Fruit fly (Drosophila melanogaster) whole organism, embryonic: ENCODE measurements around the gene CG2444.

Experiments
- Adf1 ChIP-seq: fragments of 200-800 bp; sonication (Bioruptor generic); IDR thresholded peaks from 2 replicates; pipeline ENCODE4 v1.3.6; 2022; ENCODE audit warnings: missing biosample characterization, missing genetic modification characterization
- Atf3 ChIP-seq: fragments of 200-800 bp; sonication (Bioruptor generic); optimal IDR thresholded peaks from 3 replicates; lab custom pipeline; 2016; ENCODE audit warnings: missing biosample characterization, missing genetic modification characterization
- Blimp-1 ChIP-seq: fragments of 200-800 bp; sonication (Bioruptor generic); optimal IDR thresholded peaks from 3 replicates; lab custom pipeline; 2018; ENCODE audit warnings: missing biosample characterization, missing genetic modification characterization, mild to moderate bottlenecking, moderate library complexity, missing genetic modification reagents
- CG10366 ChIP-seq: fragments of 200-800 bp; sonication (Bioruptor generic); IDR thresholded peaks from 2 replicates; pipeline ENCODE4 v1.3.6; 2022; ENCODE audit warnings: missing biosample characterization, missing genetic modification characterization
- CG10979 ChIP-seq: fragments of 200-800 bp; sonication (Bioruptor generic); optimal IDR thresholded peaks from 2 replicates; lab custom pipeline; 2018; ENCODE audit warnings: missing biosample characterization, mild to moderate bottlenecking, missing genetic modification characterization, moderate library complexity
- CG11085 ChIP-seq: fragments of 200-800 bp; sonication (Bioruptor generic); IDR thresholded peaks from 2 replicates; pipeline ENCODE4 v1.3.6; 2022; ENCODE audit warnings: missing biosample characterization, missing genetic modification characterization
- CG1603 ChIP-seq: fragments of 200-800 bp; sonication (Bioruptor generic); optimal IDR thresholded peaks from 2 replicates; lab custom pipeline; 2019; ENCODE audit warnings: missing biosample characterization, mild to moderate bottlenecking, missing genetic modification characterization, moderate library complexity
- CG17361 ChIP-seq: fragments of 200-800 bp; sonication (Bioruptor generic); IDR thresholded peaks from 3 replicates; pipeline ENCODE4 v1.3.6; 2022; ENCODE audit warnings: missing biosample characterization, missing genetic modification characterization
- CG17568 ChIP-seq: fragments of 200-800 bp; sonication (Bioruptor generic); optimal IDR thresholded peaks from 2 replicates; lab custom pipeline; 2018; ENCODE audit warnings: missing biosample characterization, mild to moderate bottlenecking, missing genetic modification characterization, moderate library complexity
- CG2116 ChIP-seq: fragments of 200-800 bp; sonication (Bioruptor generic); optimal IDR thresholded peaks from 3 replicates; lab custom pipeline; 2018; ENCODE audit warnings: missing biosample characterization, mild to moderate bottlenecking, missing genetic modification characterization
- CG2120 ChIP-seq: fragments of 200-800 bp; sonication (Bioruptor generic); optimal IDR thresholded peaks from 3 replicates; lab custom pipeline; 2016; ENCODE audit warnings: missing biosample characterization, missing genetic modification characterization
- CG30431 ChIP-seq: fragments of 200-800 bp; sonication (Bioruptor generic); optimal IDR thresholded peaks from 2 replicates; lab custom pipeline; 2017; ENCODE audit warnings: missing biosample characterization, missing genetic modification characterization
- CG34376 ChIP-seq: fragments of 200-800 bp; sonication (Bioruptor generic); optimal IDR thresholded peaks from 2 replicates; lab custom pipeline; 2018; ENCODE audit warnings: missing biosample characterization, mild to moderate bottlenecking, missing genetic modification characterization
- CG6791 ChIP-seq: fragments of 200-800 bp; sonication (Bioruptor generic); IDR thresholded peaks from 3 replicates; pipeline ENCODE4 v1.3.6; 2022; ENCODE audit warnings: missing biosample characterization, missing genetic modification characterization; ENCODE audit not compliant: partially characterized antibody
- CG6813 ChIP-seq: fragments of 200-800 bp; sonication (Bioruptor generic); optimal IDR thresholded peaks from 2 replicates; lab custom pipeline; 2017; ENCODE audit warnings: missing biosample characterization, missing genetic modification characterization, mild to moderate bottlenecking, moderate library complexity, missing genetic modification reagents
- CG7271 ChIP-seq: fragments of 200-800 bp; sonication (Bioruptor generic); optimal IDR thresholded peaks from 2 replicates; lab custom pipeline; 2018; ENCODE audit warnings: missing biosample characterization, mild to moderate bottlenecking, missing genetic modification characterization, moderate library complexity
- CG8359 ChIP-seq: fragments of 200-800 bp; sonication (Bioruptor generic); optimal IDR thresholded peaks from 2 replicates; lab custom pipeline; 2017; ENCODE audit warnings: missing biosample characterization, mild to moderate bottlenecking, missing genetic modification characterization, borderline replicate concordance
- CG8388 ChIP-seq: fragments of 200-800 bp; sonication (Bioruptor generic); optimal IDR thresholded peaks from 2 replicates; lab custom pipeline; 2019; ENCODE audit warnings: missing biosample characterization, mild to moderate bottlenecking, missing genetic modification characterization, moderate library complexity
- Deaf1 ChIP-seq: fragments of 200-800 bp; optimal IDR thresholded peaks from 3 replicates; lab custom pipeline; 2019; ENCODE audit warnings: missing biosample characterization, mild to moderate bottlenecking, missing genetic modification characterization, moderate library complexity
- Dip2 ChIP-seq: fragments of 200-800 bp; sonication (Bioruptor generic); IDR thresholded peaks from 2 replicates; pipeline ENCODE4 v1.3.6; 2022; ENCODE audit warnings: missing biosample characterization, missing genetic modification characterization
- Dip3 ChIP-seq: fragments of 200-800 bp; sonication (Bioruptor generic); optimal IDR thresholded peaks from 3 replicates; lab custom pipeline; 2016; ENCODE audit warnings: missing biosample characterization, missing genetic modification characterization
- E2f1 ChIP-seq: fragments of 200-800 bp; sonication (Bioruptor generic); IDR thresholded peaks from 2 replicates; pipeline ENCODE4 v1.3.6; 2022; ENCODE audit warnings: missing biosample characterization, missing genetic modification characterization
- Gsc ChIP-seq: fragments of 200-800 bp; sonication (Bioruptor generic); IDR thresholded peaks from 2 replicates; pipeline ENCODE4 v1.3.6; 2022; ENCODE audit warnings: missing biosample characterization, missing genetic modification characterization
- HLH3B ChIP-seq: fragments of 200-800 bp; sonication (Bioruptor generic); IDR thresholded peaks from 2 replicates; pipeline ENCODE4 v1.3.6; 2022; ENCODE audit warnings: missing biosample characterization, missing genetic modification characterization
- Hand ChIP-seq: fragments of 200-800 bp; sonication (Bioruptor generic); optimal IDR thresholded peaks from 2 replicates; lab custom pipeline; 2017; ENCODE audit warnings: mild to moderate bottlenecking, missing biosample characterization, missing genetic modification reagents, missing genetic modification characterization
- Lhr ChIP-seq: fragments of 200-800 bp; sonication (Bioruptor generic); optimal IDR thresholded peaks from 3 replicates; lab custom pipeline; 2017; ENCODE audit warnings: mild to moderate bottlenecking, missing biosample characterization, missing genetic modification reagents, missing genetic modification characterization
- Neu2 ChIP-seq: fragments of 200-800 bp; sonication (Bioruptor generic); optimal IDR thresholded peaks from 3 replicates; lab custom pipeline; 2016; ENCODE audit warnings: missing biosample characterization, missing genetic modification characterization, borderline replicate concordance
- PHDP ChIP-seq: fragments of 200-800 bp; sonication (Bioruptor generic); optimal IDR thresholded peaks from 3 replicates; lab custom pipeline; 2018; ENCODE audit warnings: missing biosample characterization, mild to moderate bottlenecking, missing genetic modification characterization, moderate library complexity
- Trl ChIP-seq, 3 experiments: fragments of >200 bp in 2 of 3; fragments of 200-800 bp in 1 of 3; sonication (Bioruptor generic) in 1 of 3; optimal IDR thresholded peaks; 2 replicates in 1 of 3; 3 replicates in 2 of 3; lab custom pipeline; 2016 to 2017; ENCODE audit warnings: missing biosample characterization in 1 of 3, missing genetic modification characterization in 1 of 3
- ac ChIP-seq: fragments of 200-800 bp; sonication (Bioruptor generic); optimal IDR thresholded peaks from 3 replicates; lab custom pipeline; 2017; ENCODE audit warnings: missing biosample characterization, mild to moderate bottlenecking, missing genetic modification characterization
- ase ChIP-seq: fragments of 200-800 bp; sonication (Bioruptor generic); IDR thresholded peaks from 3 replicates; pipeline ENCODE4 v1.3.6; 2022; ENCODE audit warnings: missing biosample characterization, missing genetic modification characterization
- cato ChIP-seq: fragments of 200-800 bp; sonication (Bioruptor generic); optimal IDR thresholded peaks from 2 replicates; lab custom pipeline; 2016; ENCODE audit warnings: missing biosample characterization, missing genetic modification characterization, borderline replicate concordance
- disco-r ChIP-seq: fragments of 200-800 bp; sonication (Bioruptor generic); optimal IDR thresholded peaks from 2 replicates; lab custom pipeline; 2016; ENCODE audit warnings: missing biosample characterization, missing genetic modification characterization
- ewg ChIP-seq: fragments of 200-800 bp; sonication (Bioruptor generic); optimal IDR thresholded peaks from 3 replicates; lab custom pipeline; 2017; ENCODE audit warnings: mild to moderate bottlenecking, missing biosample characterization, missing genetic modification reagents, missing genetic modification characterization
- eyg ChIP-seq: fragments of 200-800 bp; sonication (Bioruptor generic); optimal IDR thresholded peaks from 3 replicates; lab custom pipeline; 2016; ENCODE audit warnings: missing biosample characterization, missing genetic modification characterization
- gem ChIP-seq: fragments of 200-800 bp; sonication (Bioruptor generic); optimal IDR thresholded peaks from 2 replicates; lab custom pipeline; 2019; ENCODE audit warnings: missing biosample characterization, mild to moderate bottlenecking, missing genetic modification characterization, moderate library complexity
- gfzf ChIP-seq: fragments of 200-800 bp; sonication (Bioruptor generic); optimal IDR thresholded peaks from 2 replicates; lab custom pipeline; 2016; ENCODE audit warnings: missing biosample characterization, mild to moderate bottlenecking, missing genetic modification characterization, moderate library complexity
- gsb-n ChIP-seq: fragments of 200-800 bp; sonication (Bioruptor generic); optimal IDR thresholded peaks from 3 replicates; lab custom pipeline; 2018; ENCODE audit warnings: missing biosample characterization, mild to moderate bottlenecking, missing genetic modification characterization
- lmd ChIP-seq: fragments of 200-800 bp; sonication (Bioruptor generic); IDR thresholded peaks from 2 replicates; pipeline ENCODE4 v1.3.6; 2022; ENCODE audit warnings: missing biosample characterization, missing genetic modification characterization
- lola ChIP-seq, 3 experiments: fragments of >200 bp in 2 of 3; fragments of 200-800 bp in 1 of 3; sonication (Bioruptor generic) in 1 of 3; optimal IDR thresholded peaks; 2 replicates each; lab custom pipeline; 2017 to 2019; ENCODE audit warnings: missing biosample characterization in 3 of 3, missing genetic modification characterization in 3 of 3, mild to moderate bottlenecking in 1 of 3, moderate library complexity in 1 of 3
- nau ChIP-seq: fragments of 200-800 bp; sonication (Bioruptor generic); optimal IDR thresholded peaks from 3 replicates; lab custom pipeline; 2017; ENCODE audit warnings: missing biosample characterization, mild to moderate bottlenecking, missing genetic modification characterization, missing genetic modification reagents
- nerfin-1 ChIP-seq: fragments of 200-800 bp; sonication (Bioruptor generic); optimal IDR thresholded peaks from 3 replicates; lab custom pipeline; 2019; ENCODE audit warnings: missing biosample characterization, mild to moderate bottlenecking, missing genetic modification characterization, moderate library complexity
- pum ChIP-seq: fragments of 200-800 bp; sonication (Bioruptor generic); optimal IDR thresholded peaks from 2 replicates; lab custom pipeline; 2016; ENCODE audit warnings: missing biosample characterization, missing genetic modification characterization
- ranshi ChIP-seq: fragments of 200-800 bp; sonication (Bioruptor generic); IDR thresholded peaks from 2 replicates; pipeline ENCODE4 v1.3.6; 2022; ENCODE audit warnings: missing biosample characterization, missing genetic modification characterization
- salm ChIP-seq: fragments of 200-800 bp; sonication (Bioruptor generic); optimal IDR thresholded peaks from 2 replicates; lab custom pipeline; 2018; ENCODE audit warnings: missing biosample characterization, mild to moderate bottlenecking, missing genetic modification characterization
- sim ChIP-seq: fragments of 200-800 bp; sonication (Bioruptor generic); IDR thresholded peaks from 2 replicates; pipeline ENCODE4 v1.3.6; 2022; ENCODE audit warnings: missing biosample characterization, missing genetic modification characterization
- tio ChIP-seq: fragments of 200-800 bp; sonication (Bioruptor generic); optimal IDR thresholded peaks from 2 replicates; lab custom pipeline; 2017; ENCODE audit warnings: missing biosample characterization, missing genetic modification characterization, inconsistent platforms
- wek ChIP-seq: fragments of 200-800 bp; sonication (Bioruptor generic); optimal IDR thresholded peaks from 3 replicates; lab custom pipeline; 2018; ENCODE audit warnings: missing biosample characterization, mild to moderate bottlenecking, missing genetic modification characterization, moderate library complexity
- z ChIP-seq: fragments of 200-800 bp; sonication (Bioruptor generic); IDR thresholded peaks from 3 replicates; pipeline ENCODE4 v1.3.6; 2022; ENCODE audit warnings: missing biosample characterization, missing genetic modification characterization

Gene CG2444

DNA sequence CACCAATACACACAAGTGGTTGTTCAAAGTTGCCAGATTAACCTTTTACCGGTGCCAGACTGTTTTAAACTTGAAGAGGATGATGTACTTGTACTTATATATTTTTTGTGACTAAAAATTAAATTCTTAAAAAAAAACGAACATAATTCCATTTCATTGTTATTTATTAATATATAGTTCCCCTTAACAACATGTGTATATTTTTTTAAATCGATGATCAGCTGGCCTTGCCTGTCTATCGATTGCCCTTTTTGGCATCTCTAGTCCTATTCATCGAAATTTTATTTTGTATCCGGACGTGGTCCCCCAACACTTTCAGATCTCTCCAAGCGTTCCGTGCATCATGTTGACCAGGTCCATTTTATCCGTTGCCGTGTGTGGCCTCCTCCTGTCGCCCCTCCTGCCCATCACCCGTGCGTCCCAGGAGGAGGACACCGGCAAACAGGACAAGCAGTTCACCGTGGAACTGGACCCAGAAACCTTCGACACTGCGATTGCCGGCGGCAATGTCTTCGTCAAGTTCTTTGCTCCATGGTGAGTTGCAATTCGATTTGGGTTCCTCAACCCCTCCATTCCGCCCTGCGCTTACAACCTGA is 11.7 kb upstream of the CG2444 start, which contains the start of gene prtp (continued):
- TF ChIP-seq ewg (GFP tag; lab: Kevin White, UChicago) (no peak), eyg (GFP tag; lab: Kevin White, UChicago) (no peak), CG7271 (tag; lab: Kevin White, UChicago) (peak; percentile 33), PHDP (tag; lab: Kevin White, UChicago) (no peak), CG8388 (GFP tag; lab: Kevin White, UChicago) (no peak), CG1603 (tag; lab: Kevin White, UChicago) (peak; percentile 4), gem (tag; lab: Kevin White, UChicago) (peak; percentile 38), CG10979 (no peak), CG30431 (no peak), Trl (optimal IDR thresholded peaks at IDR 0.05; lab: Kevin White, UChicago) (no peak), Trl (GFP tag; optimal IDR thresholded peaks at IDR 0.05; lab: Kevin White, UChicago) (no peak), Dip2 (GFP tag; lab: Robert Waterston, UW) (no peak), Gsc (no peak), CG2120 (no peak), ranshi (GFP tag; lab: Robert Waterston, UW) (no peak), CG8359 (GFP tag; lab: Kevin White, UChicago) (no peak), Neu2 (GFP tag; lab: Kevin White, UChicago) (no peak), lola (GFP tag; optimal IDR thresholded peaks at IDR 0.05; lab: Kevin White, UChicago) (no peak), salm (tag; lab: Kevin White, UChicago) (no peak), ase (GFP tag; lab: Robert Waterston, UW) (no peak), gfzf (GFP tag; lab: Kevin White, UChicago) (no peak), Hand (no peak), Dip3 (GFP tag; lab: Kevin White, UChicago) (no peak), tio (GFP tag; lab: Kevin White, UChicago) (no peak), wek (GFP tag; lab: Kevin White, UChicago) (no peak), CG6791 (GFP tag; lab: Robert Waterston, UW) (0 out of 3 replicates have a peak, but pooled peaks have one; percentile 56), CG34376 (GFP tag; lab: Kevin White, UChicago) (no peak), z (GFP tag; lab: Robert Waterston, UW) (no peak), CG2116 (GFP tag; lab: Kevin White, UChicago) (peak; percentile 92), Adf1 (GFP tag; lab: Robert Waterston, UW) (no peak), disco-r (GFP tag; lab: Kevin White, UChicago) (no peak), HLH3B (0 out of 2 replicates have a peak, but pooled peaks have one; percentile 6), CG6813 (GFP tag; lab: Kevin White, UChicago) (no peak), sim (GFP tag; lab: Robert Waterston, UW) (no peak), CG17361 (no peak), pum (GFP tag; lab: Kevin White, UChicago) (no peak), Deaf1 (tag; lab: Kevin White, UChicago) (no peak), lmd (no peak), Lhr (peak; percentile 42), CG10366 (GFP tag; lab: Robert Waterston, UW) (no peak), ac (no peak), E2f1 (GFP tag; lab: Robert Waterston, UW) (no peak; the same call in 1 of the 2 replicates), CG17568 (GFP tag; lab: Kevin White, UChicago) (no peak), nau (GFP tag; lab: Kevin White, UChicago) (no peak), CG11085 (GFP tag; lab: Robert Waterston, UW) (no peak), nerfin-1 (tag; lab: Kevin White, UChicago) (no peak), Atf3 (no peak), Blimp-1 (GFP tag; lab: Kevin White, UChicago) (peak; percentile 7), cato (GFP tag; lab: Kevin White, UChicago) (no peak), gsb-n (peak; percentile 27)
